Fruit fly (Drosophila melanogaster) whole organism, embryonic: ENCODE results near the gene CG1951.
A peak's percentile ranks its signal among the peaks of the same experiment; 100 is the strongest.

Source experiments
- Aef1 ChIP-seq: fragments of 200-800 bp; sonication (Bioruptor generic); IDR thresholded peaks from 3 replicates; pipeline ENCODE4 v1.3.6; 2022; ENCODE audit warnings: missing biosample characterization, missing genetic modification characterization
- CG10147 ChIP-seq: fragments of 200-800 bp; sonication (Bioruptor generic); optimal IDR thresholded peaks from 2 replicates; lab custom pipeline; 2019; ENCODE audit warnings: missing biosample characterization, mild to moderate bottlenecking, missing genetic modification characterization, moderate library complexity
- CG10366 ChIP-seq: fragments of 200-800 bp; sonication (Bioruptor generic); IDR thresholded peaks from 2 replicates; pipeline ENCODE4 v1.3.6; 2022; ENCODE audit warnings: missing biosample characterization, missing genetic modification characterization
- CG11093 ChIP-seq: fragments of 200-800 bp; sonication (Bioruptor generic); IDR thresholded peaks from 3 replicates; pipeline ENCODE4 v1.3.6; 2022; ENCODE audit warnings: missing biosample characterization, missing genetic modification characterization
- CG11695 ChIP-seq: fragments of 200-800 bp; sonication (Bioruptor generic); IDR thresholded peaks from 3 replicates; pipeline ENCODE4 v1.3.6; 2022; ENCODE audit warnings: missing biosample characterization, missing genetic modification characterization
- CG12104 ChIP-seq: fragments of 200-800 bp; sonication (Bioruptor generic); optimal IDR thresholded peaks from 3 replicates; lab custom pipeline; 2016; ENCODE audit warnings: missing biosample characterization, missing genetic modification characterization
- CG12744 ChIP-seq: fragments of 200-800 bp; sonication (Bioruptor generic); optimal IDR thresholded peaks from 2 replicates; lab custom pipeline; 2016; ENCODE audit warnings: missing biosample characterization, missing genetic modification characterization
- CG13287 ChIP-seq: fragments of 200-800 bp; sonication (Bioruptor generic); IDR thresholded peaks from 2 replicates; pipeline ENCODE4 v1.3.6; 2022; ENCODE audit warnings: missing biosample characterization, missing genetic modification characterization; ENCODE audit not compliant: partially characterized antibody
- CG14050 ChIP-seq: fragments of 200-800 bp; sonication (Bioruptor generic); IDR thresholded peaks from 3 replicates; pipeline ENCODE4 v1.3.6; 2022; ENCODE audit warnings: missing biosample characterization, missing genetic modification characterization
- CG15479 ChIP-seq: fragments of 200-800 bp; sonication (Bioruptor generic); optimal IDR thresholded peaks from 3 replicates; lab custom pipeline; 2019; ENCODE audit warnings: missing biosample characterization, mild to moderate bottlenecking, missing genetic modification characterization, moderate library complexity
- CG2120 ChIP-seq: fragments of 200-800 bp; sonication (Bioruptor generic); optimal IDR thresholded peaks from 3 replicates; lab custom pipeline; 2016; ENCODE audit warnings: missing biosample characterization, missing genetic modification characterization
- CG3065 ChIP-seq: fragments of 200-800 bp; sonication (Bioruptor generic); optimal IDR thresholded peaks from 2 replicates; lab custom pipeline; 2016; ENCODE audit warnings: missing biosample characterization, missing genetic modification characterization
- CG31441 ChIP-seq: fragments of 200-800 bp; sonication (Bioruptor generic); IDR thresholded peaks from 2 replicates; pipeline ENCODE4 v1.3.6; 2022; ENCODE audit warnings: missing biosample characterization, missing genetic modification characterization
- CG32767 ChIP-seq: fragments of 200-800 bp; sonication (Bioruptor generic); IDR thresholded peaks from 2 replicates; pipeline ENCODE4 v1.3.6; 2022; ENCODE audit warnings: missing biosample characterization, missing genetic modification characterization
- CG33213 ChIP-seq: fragments of 200-800 bp; sonication (Bioruptor generic); optimal IDR thresholded peaks from 3 replicates; lab custom pipeline; 2016; ENCODE audit warnings: missing biosample characterization, missing genetic modification characterization
- CG3838 ChIP-seq: fragments of 200-800 bp; sonication (Bioruptor generic); optimal IDR thresholded peaks from 3 replicates; lab custom pipeline; 2016; ENCODE audit warnings: missing biosample characterization, missing genetic modification characterization
- CG4360 ChIP-seq: fragments of 200-800 bp; sonication (Bioruptor generic); IDR thresholded peaks from 2 replicates; pipeline ENCODE4 v1.3.6; 2022; ENCODE audit warnings: missing biosample characterization, missing genetic modification characterization
- CG4854 ChIP-seq: fragments of 200-800 bp; sonication (Bioruptor generic); optimal IDR thresholded peaks from 2 replicates; lab custom pipeline; 2016; ENCODE audit warnings: missing biosample characterization, missing genetic modification characterization, inconsistent platforms
- CG5180 ChIP-seq: fragments of 200-800 bp; sonication (Bioruptor generic); optimal IDR thresholded peaks from 3 replicates; lab custom pipeline; 2017; ENCODE audit warnings: missing biosample characterization, missing genetic modification characterization, mild to moderate bottlenecking, moderate library complexity, missing genetic modification reagents
- CG5245 ChIP-seq: fragments of 200-800 bp; sonication (Bioruptor generic); optimal IDR thresholded peaks from 3 replicates; lab custom pipeline; 2016; ENCODE audit warnings: missing biosample characterization, missing genetic modification characterization
- CG6689 ChIP-seq: fragments of 200-800 bp; sonication (Bioruptor generic); IDR thresholded peaks from 2 replicates; pipeline ENCODE4 v1.3.6; 2022; ENCODE audit warnings: missing biosample characterization, missing genetic modification characterization
- CG8478 ChIP-seq: fragments of >200 bp; optimal IDR thresholded peaks from 2 replicates; lab custom pipeline; 2018
- D19A ChIP-seq: fragments of 200-800 bp; optimal IDR thresholded peaks from 3 replicates; lab custom pipeline; 2019; ENCODE audit warnings: missing biosample characterization, mild to moderate bottlenecking, missing genetic modification characterization, moderate library complexity
- D19B ChIP-seq: fragments of 200-800 bp; sonication (Bioruptor generic); optimal IDR thresholded peaks from 2 replicates; lab custom pipeline; 2017; ENCODE audit warnings: missing biosample characterization, mild to moderate bottlenecking, missing genetic modification characterization
- Doc2 ChIP-seq: fragments of 200-800 bp; sonication (Bioruptor generic); IDR thresholded peaks from 2 replicates; pipeline ENCODE4 v1.3.6; 2022; ENCODE audit warnings: missing biosample characterization, missing genetic modification characterization
- Dp ChIP-seq: fragments of 200-800 bp; sonication (Bioruptor generic); optimal IDR thresholded peaks from 2 replicates; lab custom pipeline; 2018; ENCODE audit warnings: missing biosample characterization, mild to moderate bottlenecking, missing genetic modification characterization, moderate library complexity
- Gug ChIP-seq: fragments of 200-800 bp; sonication (Bioruptor generic); IDR thresholded peaks from 4 replicates; pipeline ENCODE4 v1.3.6; 2022; ENCODE audit warnings: missing biosample characterization, missing genetic modification characterization
- H2.0 ChIP-seq: fragments of 200-800 bp; sonication (Bioruptor generic); IDR thresholded peaks from 2 replicates; pipeline ENCODE4 v1.3.6; 2022; ENCODE audit warnings: missing biosample characterization, missing genetic modification characterization
- HmgD ChIP-seq: fragments of 200-800 bp; sonication (Bioruptor generic); optimal IDR thresholded peaks from 3 replicates; lab custom pipeline; 2016; ENCODE audit warnings: missing biosample characterization, missing genetic modification characterization
- Nf-YA ChIP-seq: fragments of 200-800 bp; sonication (Bioruptor generic); IDR thresholded peaks from 2 replicates; pipeline ENCODE4 v1.3.6; 2022; ENCODE audit warnings: missing biosample characterization, missing genetic modification characterization
- Ptx1 ChIP-seq: fragments of 200-800 bp; sonication (Bioruptor generic); IDR thresholded peaks from 2 replicates; pipeline ENCODE4 v1.3.6; 2022; ENCODE audit warnings: missing biosample characterization, missing genetic modification characterization
- Sin3A ChIP-seq: fragments of >200 bp; optimal IDR thresholded peaks from 2 replicates; lab custom pipeline; 2018
- aop ChIP-seq: fragments of 200-800 bp; sonication (Bioruptor generic); IDR thresholded peaks from 2 replicates; pipeline ENCODE4 v1.3.6; 2022; ENCODE audit warnings: missing biosample characterization, missing genetic modification characterization
- ap ChIP-seq: fragments of 200-800 bp; sonication (Bioruptor generic); IDR thresholded peaks from 2 replicates; pipeline ENCODE4 v1.3.6; 2022; ENCODE audit warnings: missing biosample characterization, missing genetic modification characterization
- dati ChIP-seq: fragments of 200-800 bp; sonication (Bioruptor generic); IDR thresholded peaks from 2 replicates; pipeline ENCODE4 v1.3.6; 2022; ENCODE audit warnings: missing biosample characterization, missing genetic modification characterization
- fd96Cb ChIP-seq: fragments of 200-800 bp; sonication (Bioruptor generic); optimal IDR thresholded peaks from 2 replicates; lab custom pipeline; 2018; ENCODE audit warnings: missing biosample characterization, mild to moderate bottlenecking, missing genetic modification characterization, moderate library complexity
- fru ChIP-seq: fragments of >200 bp; optimal IDR thresholded peaks from 2 replicates; lab custom pipeline; 2017
- gsb ChIP-seq: fragments of 200-800 bp; sonication (Bioruptor generic); IDR thresholded peaks from 2 replicates; pipeline ENCODE4 v1.3.6; 2022; ENCODE audit warnings: missing biosample characterization, missing genetic modification characterization
- hkb ChIP-seq, 2 experiments: fragments of 200-800 bp in 1 of 2; fragments of >200 bp in 1 of 2; sonication (Bioruptor generic) in 1 of 2; IDR thresholded peaks in 1 of 2; optimal IDR thresholded peaks in 1 of 2; 2 replicates each; pipeline versions ENCODE4 v1.3.6 to Lab custom; 2017 to 2022; ENCODE audit warnings: missing biosample characterization in 1 of 2, missing genetic modification characterization in 1 of 2
- insv ChIP-seq, 2 experiments: fragments of 200-800 bp; sonication (Bioruptor generic); optimal IDR thresholded peaks; 3 replicates each; lab custom pipeline; 2016 to 2018; ENCODE audit warnings: missing biosample characterization in 2 of 2, missing genetic modification characterization in 2 of 2
- lbe ChIP-seq: fragments of 200-800 bp; sonication (Bioruptor generic); optimal IDR thresholded peaks from 2 replicates; lab custom pipeline; 2016; ENCODE audit warnings: missing biosample characterization, mild to moderate bottlenecking, missing genetic modification characterization
- lmd ChIP-seq: fragments of 200-800 bp; sonication (Bioruptor generic); IDR thresholded peaks from 2 replicates; pipeline ENCODE4 v1.3.6; 2022; ENCODE audit warnings: missing biosample characterization, missing genetic modification characterization
- nom ChIP-seq: fragments of 200-800 bp; sonication (Bioruptor generic); optimal IDR thresholded peaks from 2 replicates; lab custom pipeline; 2017; ENCODE audit warnings: missing biosample characterization, missing genetic modification characterization, mild to moderate bottlenecking, moderate library complexity, missing genetic modification reagents
- psq ChIP-seq: fragments of 200-800 bp; sonication (Bioruptor generic); optimal IDR thresholded peaks from 2 replicates; lab custom pipeline; 2017; ENCODE audit warnings: missing biosample characterization, missing genetic modification characterization
- sc ChIP-seq, 3 experiments: fragments of >200 bp in 2 of 3; fragments of 200-800 bp in 1 of 3; sonication (Bioruptor generic) in 1 of 3; optimal IDR thresholded peaks; 2 replicates in 2 of 3; 3 replicates in 1 of 3; lab custom pipeline; 2017; ENCODE audit warnings: mild to moderate bottlenecking in 1 of 3, missing biosample characterization in 1 of 3, missing genetic modification characterization in 1 of 3, missing genetic modification reagents in 1 of 3
- sqz ChIP-seq: fragments of 200-800 bp; sonication (Bioruptor generic); optimal IDR thresholded peaks from 3 replicates; lab custom pipeline; 2018; ENCODE audit warnings: missing biosample characterization, mild to moderate bottlenecking, missing genetic modification characterization
- sr ChIP-seq: fragments of 200-800 bp; sonication (Bioruptor generic); IDR thresholded peaks from 3 replicates; pipeline ENCODE4 v1.3.6; 2022; ENCODE audit warnings: missing biosample characterization, missing genetic modification characterization
- tup ChIP-seq: fragments of 200-800 bp; sonication (Bioruptor generic); optimal IDR thresholded peaks from 2 replicates; lab custom pipeline; 2016; ENCODE audit warnings: missing biosample characterization, mild to moderate bottlenecking, missing genetic modification characterization, moderate library complexity
- wdn ChIP-seq: fragments of 200-800 bp; sonication (Bioruptor generic); IDR thresholded peaks from 2 replicates; pipeline ENCODE4 v1.3.6; 2022; ENCODE audit warnings: missing biosample characterization, missing genetic modification characterization
- zen ChIP-seq: fragments of 200-800 bp; sonication (Bioruptor generic); optimal IDR thresholded peaks from 3 replicates; lab custom pipeline; 2018; ENCODE audit warnings: missing biosample characterization, mild to moderate bottlenecking, missing genetic modification characterization, moderate library complexity

Gene CG1951

dm6 chr3R:29069208-29070072 lies 42.4 kb downstream of the CG1951 start (continued):
- TF ChIP-seq CG10147 (GFP tag; lab: Kevin White, UChicago) (no peak), sc (optimal IDR thresholded peaks at IDR 0.05; lab: Kevin White, UChicago) (no peak), sc (GFP tag; optimal IDR thresholded peaks at IDR 0.05; lab: Kevin White, UChicago) (no peak), HmgD (GFP tag; lab: Kevin White, UChicago) (no peak), CG3065 (GFP tag; lab: Kevin White, UChicago) (no peak), CG12744 (GFP tag; lab: Kevin White, UChicago) (no peak), CG10366 (GFP tag; lab: Robert Waterston, UW) (0 out of 2 replicates have a peak, but pooled peaks have one; percentile 0), lbe (no peak), CG31441 (no peak), sqz (GFP tag; lab: Kevin White, UChicago) (peak; percentile 44), Aef1 (GFP tag; lab: Robert Waterston, UW) (no peak), CG5245 (GFP tag; lab: Kevin White, UChicago) (no peak), CG12104 (no peak), CG13287 (GFP tag; lab: Robert Waterston, UW) (no peak), D19A (peak; percentile 20), psq (no peak), D19B (no peak), nom (GFP tag; lab: Kevin White, UChicago) (no peak), CG5180 (no peak), H2.0 (GFP tag; lab: Robert Waterston, UW) (no peak), Gug (GFP tag; lab: Robert Waterston, UW) (no peak), insv (GFP tag; optimal IDR thresholded peaks at IDR 0.05; lab: Kevin White, UChicago) (peak in 1 of 2 experiments; percentile 6), CG6689 (GFP tag; lab: Robert Waterston, UW) (no peak), gsb (GFP tag; lab: Robert Waterston, UW) (no peak), tup (GFP tag; lab: Kevin White, UChicago) (no peak), CG2120 (no peak), dati (GFP tag; lab: Robert Waterston, UW) (no peak), Sin3A (lab: Kevin White, UChicago) (no peak), wdn (GFP tag; lab: Robert Waterston, UW) (no peak), CG4854 (GFP tag; lab: Kevin White, UChicago) (no peak), Nf-YA (GFP tag; lab: Robert Waterston, UW) (no peak), hkb (optimal IDR thresholded peaks at IDR 0.05; lab: Kevin White, UChicago) (no peak), hkb (GFP tag; IDR thresholded peaks at IDR 0.05; lab: Robert Waterston, UW) (no peak), Dp (GFP tag; lab: Kevin White, UChicago) (no peak), CG15479 (GFP tag; lab: Kevin White, UChicago) (peak; percentile 0), sr (no peak), Ptx1 (no peak), CG11093 (GFP tag; lab: Robert Waterston, UW) (no peak), CG3838 (GFP tag; lab: Kevin White, UChicago) (no peak), fd96Cb (tag; lab: Kevin White, UChicago) (no peak), aop (GFP tag; lab: Robert Waterston, UW) (no peak), lmd (GFP tag; lab: Robert Waterston, UW) (no peak), CG33213 (GFP tag; lab: Kevin White, UChicago) (no peak), CG8478 (no peak), CG4360 (GFP tag; lab: Robert Waterston, UW) (peak; percentile 91), fru (lab: Kevin White, UChicago) (no peak), CG14050 (GFP tag; lab: Robert Waterston, UW) (no peak), CG11695 (GFP tag; lab: Robert Waterston, UW) (no peak), zen (tag; lab: Kevin White, UChicago) (no peak), CG32767 (0 out of 2 replicates have a peak, but pooled peaks have one; percentile 32), ap (GFP tag; lab: Robert Waterston, UW) (no peak), Doc2 (GFP tag; lab: Robert Waterston, UW) (no peak)
